Worm (Caenorhabditis elegans) whole organism, mixed stage, embryonic: ENCODE results near the gene sod-1.

Source experiments
- blmp-1 ChIP-seq: fragments of 150-350 bp; optimal IDR thresholded peaks from 2 replicates; lab custom pipeline; 2014; ENCODE audit warnings: missing biosample characterization, missing genetic modification characterization
- ces-1 ChIP-seq: fragments of 150-350 bp; optimal IDR thresholded peaks from 2 replicates; lab custom pipeline; 2014; ENCODE audit warnings: missing biosample characterization, missing genetic modification reagents, missing genetic modification characterization
- elt-1 ChIP-seq: sonication (generic microtip); optimal IDR thresholded peaks from 2 replicates; lab custom pipeline; 2017; ENCODE audit warnings: missing genetic modification characterization, mild to moderate bottlenecking, missing compliant biosample characterization, antibody characterized with exemption, moderate library complexity, borderline replicate concordance; ENCODE audit not compliant: insufficient read depth
- elt-3 ChIP-seq: fragments of 150-350 bp; optimal IDR thresholded peaks from 2 replicates; lab custom pipeline; 2014; ENCODE audit warnings: missing biosample characterization, missing genetic modification characterization
- hlh-1 ChIP-seq: fragments of 150-350 bp; optimal IDR thresholded peaks from 2 replicates; lab custom pipeline; 2014; ENCODE audit warnings: missing biosample characterization, missing genetic modification reagents, missing genetic modification characterization
- nhr-12 ChIP-seq: fragments of 150-350 bp; optimal IDR thresholded peaks from 2 replicates; lab custom pipeline; 2014; ENCODE audit warnings: missing biosample characterization, missing genetic modification characterization
- nhr-2 ChIP-seq: fragments of 150-350 bp; optimal IDR thresholded peaks from 2 replicates; lab custom pipeline; 2014; ENCODE audit warnings: missing biosample characterization, missing genetic modification characterization
- nhr-76 ChIP-seq: sonication (generic microtip); optimal IDR thresholded peaks from 2 replicates; lab custom pipeline; 2017; ENCODE audit warnings: missing biosample characterization, missing genetic modification characterization
- snpc-4 ChIP-seq: fragments of 150-350 bp; optimal IDR thresholded peaks from 2 replicates; lab custom pipeline; 2014; ENCODE audit warnings: missing biosample characterization, missing genetic modification characterization
- sptf-1 ChIP-seq: sonication (generic microtip); optimal IDR thresholded peaks from 2 replicates; lab custom pipeline; 2017; ENCODE audit warnings: mild to moderate bottlenecking, missing genetic modification characterization, moderate library complexity, missing compliant biosample characterization
- unc-62 ChIP-seq: fragments of 150-350 bp; optimal IDR thresholded peaks from 2 replicates; lab custom pipeline; 2014; ENCODE audit warnings: missing biosample characterization, missing genetic modification reagents, missing genetic modification characterization
- ztf-11 ChIP-seq: fragments of 150-350 bp; optimal IDR thresholded peaks from 2 replicates; lab custom pipeline; 2014; ENCODE audit warnings: missing biosample characterization, missing genetic modification characterization

DNA sequence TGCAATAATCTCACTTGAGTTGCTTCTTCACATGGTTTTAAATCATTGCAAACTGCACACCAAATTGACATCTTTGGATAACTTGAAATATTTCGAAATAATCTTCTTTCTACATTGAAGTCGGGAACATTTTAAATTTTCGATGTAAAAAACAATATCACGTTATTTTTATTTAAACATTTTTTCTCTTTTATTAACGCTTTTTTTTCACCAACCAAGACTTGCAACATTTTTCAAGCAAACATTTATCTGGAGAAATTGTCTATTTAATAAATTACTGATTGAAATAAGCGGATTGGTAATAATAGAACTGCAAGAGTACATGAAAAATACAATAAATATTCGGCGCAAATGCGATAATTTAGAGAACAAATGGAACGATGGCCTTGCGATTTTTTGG is 3.2 kb downstream of the sod-1 start, which contains the start of gene C15F1.5:
- no peak for TF ChIP-seq snpc-4 (tag; lab: Kevin White, UChicago)
- no peak for TF ChIP-seq nhr-12
- TF ChIP-seq unc-62 (GFP tag; lab: Kevin White, UChicago) = no peak
- TF ChIP-seq sptf-1 (tag; lab: Kevin White, UChicago) = no peak
- no peak for TF ChIP-seq nhr-76 (tag; lab: Kevin White, UChicago)
- TF ChIP-seq ztf-11 (tag; lab: Kevin White, UChicago) = no peak
- no peak for TF ChIP-seq elt-1 (tag; lab: Kevin White, UChicago)
- no peak for TF ChIP-seq nhr-2 (tag; lab: Kevin White, UChicago)
- no peak for TF ChIP-seq ces-1 (GFP tag; lab: Kevin White, UChicago)
- no peak for TF ChIP-seq elt-3 (tag; lab: Kevin White, UChicago)
- TF ChIP-seq hlh-1 (tag; lab: Kevin White, UChicago) = no peak
- no peak for TF ChIP-seq blmp-1
